Fruit fly (Drosophila melanogaster): ENCODE results near the gene CG13795.

dm6 chr2L:7722102-7722501 is 4.0 kb downstream of the CG13795 start:
- TF ChIP-seq CG8478 (optimal IDR thresholded peaks at IDR 0.05): no peak
- no peak for TF ChIP-seq CTCF (optimal IDR thresholded peaks at IDR 0.05)
